Worm (Caenorhabditis elegans) whole organism, L4/young adult: ENCODE data around the gene F33G12.3.

Experiments
- W03F9.2 ChIP-seq: fragments of 150-350 bp; optimal IDR thresholded peaks from 2 replicates; lab custom pipeline; 2014; ENCODE audit warnings: missing biosample characterization, missing genetic modification characterization
- dao-5 ChIP-seq: sonication (generic microtip); optimal IDR thresholded peaks from 2 replicates; lab custom pipeline; 2016; ENCODE audit warnings: missing genotype, missing genetic modification characterization, moderate library complexity, missing compliant biosample characterization
- him-1 ChIP-seq: sonication (generic microtip); optimal IDR thresholded peaks from 2 replicates; lab custom pipeline; 2016; ENCODE audit warnings: missing genotype, missing genetic modification reagents, missing genetic modification characterization, missing compliant biosample characterization

- TF ChIP-seq him-1 (no peak), dao-5 (tag; lab: Kevin White, UChicago) (no peak), W03F9.2 (tag; lab: Kevin White, UChicago) (no peak)
Observed at ce11 chrII:5056254-5056653, 22.4 kb upstream of the F33G12.3 start.
